Worm (Caenorhabditis elegans) whole organism, mixed stage, embryonic: Measurements from ENCODE around the gene dod-22.

ENCODE experiments used
- M03D4.4 ChIP-seq: sonication (generic microtip); optimal IDR thresholded peaks from 2 replicates; lab custom pipeline; 2017; ENCODE audit warnings: mild to moderate bottlenecking, missing genetic modification characterization, missing compliant biosample characterization
- bed-3 ChIP-seq: fragments of 200-800 bp; sonication (Bioruptor generic); optimal IDR thresholded peaks from 3 replicates; lab custom pipeline; 2018; ENCODE audit warnings: mild to moderate bottlenecking, missing genetic modification characterization, moderate library complexity, missing compliant biosample characterization
- blmp-1 ChIP-seq: fragments of 150-350 bp; optimal IDR thresholded peaks from 2 replicates; lab custom pipeline; 2014; ENCODE audit warnings: missing biosample characterization, missing genetic modification characterization
- ceh-39 ChIP-seq: fragments of 150-350 bp; optimal IDR thresholded peaks from 2 replicates; lab custom pipeline; 2014; ENCODE audit warnings: missing biosample characterization, missing genetic modification characterization
- ceh-43 ChIP-seq: fragments of 200-800 bp; sonication (Bioruptor generic); optimal IDR thresholded peaks from 2 replicates; lab custom pipeline; 2018; ENCODE audit warnings: mild to moderate bottlenecking, missing genetic modification characterization, moderate library complexity, missing compliant biosample characterization
- ceh-83 ChIP-seq: fragments of 200-800 bp; sonication (Bioruptor generic); optimal IDR thresholded peaks from 2 replicates; lab custom pipeline; 2018; ENCODE audit warnings: mild to moderate bottlenecking, missing genetic modification characterization, missing compliant biosample characterization
- ces-1 ChIP-seq: fragments of 150-350 bp; optimal IDR thresholded peaks from 2 replicates; lab custom pipeline; 2014; ENCODE audit warnings: missing biosample characterization, missing genetic modification reagents, missing genetic modification characterization
- cnd-1 ChIP-seq: fragments of 200-800 bp; sonication (Bioruptor generic); optimal IDR thresholded peaks from 2 replicates; lab custom pipeline; 2018; ENCODE audit warnings: mild to moderate bottlenecking, missing genetic modification characterization, missing compliant biosample characterization
- drap-1 ChIP-seq: fragments of 200-800 bp; sonication (Bioruptor generic); optimal IDR thresholded peaks from 3 replicates; lab custom pipeline; 2018; ENCODE audit warnings: mild to moderate bottlenecking, missing genetic modification characterization, missing compliant biosample characterization
- elt-1 ChIP-seq: sonication (generic microtip); optimal IDR thresholded peaks from 2 replicates; lab custom pipeline; 2017; ENCODE audit warnings: missing genetic modification characterization, mild to moderate bottlenecking, missing compliant biosample characterization, antibody characterized with exemption, moderate library complexity, borderline replicate concordance; ENCODE audit not compliant: insufficient read depth
- flh-1 ChIP-seq: fragments of 200-800 bp; sonication (Bioruptor generic); optimal IDR thresholded peaks from 2 replicates; lab custom pipeline; 2018; ENCODE audit warnings: mild to moderate bottlenecking, missing genetic modification characterization, moderate library complexity, missing compliant biosample characterization
- hlh-1 ChIP-seq: fragments of 150-350 bp; optimal IDR thresholded peaks from 2 replicates; lab custom pipeline; 2014; ENCODE audit warnings: missing biosample characterization, missing genetic modification reagents, missing genetic modification characterization
- lin-13 ChIP-seq: fragments of 150-350 bp; optimal IDR thresholded peaks from 2 replicates; lab custom pipeline; 2014; ENCODE audit warnings: missing biosample characterization, missing genetic modification characterization
- lin-32 ChIP-seq: fragments of 200-800 bp; sonication (Bioruptor generic); optimal IDR thresholded peaks from 2 replicates; lab custom pipeline; 2018; ENCODE audit warnings: mild to moderate bottlenecking, missing genetic modification characterization, missing compliant biosample characterization
- lsy-2 ChIP-seq: fragments of 150-350 bp; optimal IDR thresholded peaks from 2 replicates; lab custom pipeline; 2014; ENCODE audit warnings: missing biosample characterization, missing genetic modification characterization
- mab-5 ChIP-seq: fragments of 150-350 bp; optimal IDR thresholded peaks from 2 replicates; lab custom pipeline; 2014; ENCODE audit warnings: missing biosample characterization, missing genetic modification characterization
- mep-1 ChIP-seq: fragments of 150-350 bp; optimal IDR thresholded peaks from 2 replicates; lab custom pipeline; 2017; ENCODE audit warnings: missing biosample characterization, missing genetic modification reagents, missing genetic modification characterization, inconsistent platforms
- mls-2 ChIP-seq: sonication (generic microtip); optimal IDR thresholded peaks from 2 replicates; lab custom pipeline; 2016; ENCODE audit warnings: mild to moderate bottlenecking, missing genetic modification characterization, moderate library complexity, missing compliant biosample characterization
- nhr-12 ChIP-seq: fragments of 150-350 bp; optimal IDR thresholded peaks from 2 replicates; lab custom pipeline; 2014; ENCODE audit warnings: missing biosample characterization, missing genetic modification characterization
- nhr-2 ChIP-seq: fragments of 150-350 bp; optimal IDR thresholded peaks from 2 replicates; lab custom pipeline; 2014; ENCODE audit warnings: missing biosample characterization, missing genetic modification characterization
- nhr-237 ChIP-seq: fragments of 150-350 bp; optimal IDR thresholded peaks from 2 replicates; lab custom pipeline; 2014; ENCODE audit warnings: missing biosample characterization, missing genetic modification characterization
- nhr-28 ChIP-seq: fragments of 150-350 bp; optimal IDR thresholded peaks from 2 replicates; lab custom pipeline; 2014; ENCODE audit warnings: missing biosample characterization, missing genetic modification characterization
- nhr-76 ChIP-seq: sonication (generic microtip); optimal IDR thresholded peaks from 2 replicates; lab custom pipeline; 2017; ENCODE audit warnings: missing biosample characterization, missing genetic modification characterization
- sem-2 ChIP-seq: fragments of 200-800 bp; sonication (Bioruptor generic); optimal IDR thresholded peaks from 2 replicates; lab custom pipeline; 2018; ENCODE audit warnings: mild to moderate bottlenecking, missing genetic modification characterization, missing compliant biosample characterization
- sptf-1 ChIP-seq: sonication (generic microtip); optimal IDR thresholded peaks from 2 replicates; lab custom pipeline; 2017; ENCODE audit warnings: mild to moderate bottlenecking, missing genetic modification characterization, moderate library complexity, missing compliant biosample characterization
- tbx-8 ChIP-seq: fragments of 200-800 bp; sonication (Bioruptor generic); optimal IDR thresholded peaks from 2 replicates; lab custom pipeline; 2018; ENCODE audit warnings: mild to moderate bottlenecking, missing genetic modification characterization, moderate library complexity, missing compliant biosample characterization
- unc-120 ChIP-seq: sonication (generic microtip); optimal IDR thresholded peaks from 2 replicates; lab custom pipeline; 2017; ENCODE audit warnings: missing genetic modification characterization, missing compliant biosample characterization; ENCODE audit not compliant: poor library complexity, severe bottlenecking
- unc-39 ChIP-seq: fragments of 150-350 bp; optimal IDR thresholded peaks from 2 replicates; lab custom pipeline; 2014; ENCODE audit warnings: missing biosample characterization, missing genetic modification characterization
- unc-62 ChIP-seq: fragments of 150-350 bp; optimal IDR thresholded peaks from 2 replicates; lab custom pipeline; 2014; ENCODE audit warnings: missing biosample characterization, missing genetic modification reagents, missing genetic modification characterization
- ztf-11 ChIP-seq: fragments of 150-350 bp; optimal IDR thresholded peaks from 2 replicates; lab custom pipeline; 2014; ENCODE audit warnings: missing biosample characterization, missing genetic modification characterization

Gene dod-22

DNA sequence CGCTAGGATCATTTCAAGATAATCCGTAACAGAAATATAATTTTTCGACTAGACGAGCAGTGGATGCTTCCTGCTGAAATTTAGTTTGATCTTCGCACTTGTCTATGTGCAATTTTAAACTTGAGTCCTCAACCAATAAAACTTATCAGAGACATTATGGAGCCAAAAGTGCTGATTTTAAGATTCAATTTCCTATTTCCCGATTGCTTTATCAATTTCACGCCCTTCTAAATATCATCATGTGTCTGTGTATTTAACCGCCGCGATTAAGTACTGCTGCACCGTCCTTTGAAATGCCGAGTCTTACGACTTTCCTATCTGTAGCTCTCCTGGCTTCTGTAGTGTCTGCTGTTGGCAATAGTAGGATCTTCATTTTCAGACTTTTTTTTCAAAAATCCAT is 44.1 kb upstream of the dod-22 start, which contains the start of gene C32H11.4:
TSS of gene C32H11.4 (plus strand) at position 238 of the 400 bp plus-strand sequence.
- TF ChIP-seq elt-1 (tag; lab: Kevin White, UChicago) (no peak), ceh-39 (tag; lab: Kevin White, UChicago) (no peak)
- TF ChIP-seq, all 35 proteins: peak for 0

DNA sequence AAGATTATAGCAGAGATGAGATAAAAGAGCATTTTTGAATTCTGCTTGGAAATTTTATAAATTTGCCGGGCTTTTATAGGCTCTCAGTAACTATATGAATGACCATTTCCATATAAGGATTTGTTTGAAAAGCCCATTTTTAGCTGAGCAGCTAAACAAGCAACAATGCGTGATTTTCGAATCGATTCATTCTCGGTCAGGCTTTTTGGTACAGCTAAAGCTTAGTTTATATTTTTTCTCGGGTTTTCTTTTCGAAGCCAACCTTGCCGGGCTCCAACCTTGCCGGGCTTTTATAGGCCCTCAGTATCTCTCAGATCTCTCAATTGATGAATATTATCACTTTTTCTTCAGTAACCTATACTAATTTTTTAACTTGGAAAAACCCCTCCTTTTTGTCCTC is 40.8 kb upstream of the dod-22 start, which contains the start of gene srlf-4:
TSS of gene srlf-4 (minus strand) at position 101 of the 400 bp plus-strand sequence.
- TF ChIP-seq tbx-8 (no peak), nhr-237 (tag; lab: Kevin White, UChicago) (no peak), mab-5 (tag; lab: Kevin White, UChicago) (no peak), unc-120 (tag; lab: Kevin White, UChicago) (peak; percentile 13)

DNA sequence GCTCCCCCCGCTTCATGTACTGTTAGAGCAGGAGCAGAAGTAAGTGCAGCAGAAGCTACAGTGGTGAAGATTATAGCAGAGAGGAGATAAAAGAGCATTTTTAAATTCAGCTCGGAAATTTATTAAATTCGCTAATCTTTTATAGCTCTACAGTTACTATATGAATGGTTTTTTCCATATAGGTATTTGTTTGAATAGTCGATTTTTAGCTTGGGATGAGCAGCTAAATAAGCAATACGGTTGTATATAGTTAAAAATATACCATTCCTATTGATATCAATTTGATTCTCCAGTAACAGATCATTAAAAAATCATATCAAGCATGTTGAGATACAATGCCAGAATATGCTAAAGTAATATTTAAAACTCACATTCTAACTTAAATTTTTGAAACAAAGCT is 38.5 kb upstream of the dod-22 start, which contains the start of gene srlf-5:
TSS of gene srlf-5 (minus strand) at position 101 of the 400 bp plus-strand sequence.
- TF ChIP-seq nhr-12 (tag; lab: Kevin White, UChicago) (no peak), lin-13 (tag; lab: Kevin White, UChicago) (no peak), mls-2 (tag; lab: Kevin White, UChicago) (no peak), mep-1 (no peak), cnd-1 (no peak), lin-32 (no peak), ztf-11 (tag; lab: Kevin White, UChicago) (no peak), flh-1 (GFP tag; lab: Kevin White, UChicago) (no peak), sem-2 (no peak), mab-5 (tag; lab: Kevin White, UChicago) (no peak), bed-3 (no peak)

DNA sequence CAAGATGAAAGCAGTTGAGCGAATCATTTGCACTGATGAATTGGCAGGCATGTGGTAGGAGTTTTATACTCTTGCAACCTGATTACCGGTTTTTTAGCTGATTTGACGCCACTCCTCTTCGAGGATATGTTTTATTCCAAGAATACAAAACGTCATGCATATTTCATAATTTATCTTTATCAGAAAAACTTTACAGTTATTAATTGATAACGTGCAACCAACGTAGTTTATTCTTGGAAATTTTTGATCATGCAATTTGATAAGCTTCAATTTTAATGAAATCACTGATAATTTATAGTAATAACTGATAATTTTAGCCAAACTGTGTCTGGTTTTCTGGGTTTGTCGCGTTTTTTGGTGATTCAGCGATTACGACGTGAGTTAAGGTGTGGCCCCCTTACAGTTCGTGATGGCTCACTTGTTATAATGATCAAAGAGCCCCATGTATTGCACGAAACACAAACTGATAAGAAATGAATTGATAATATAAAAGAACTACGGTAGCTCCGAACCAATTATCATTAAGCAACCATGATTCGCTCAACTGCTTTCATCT is 28.9 kb upstream of the dod-22 start, which contains the start of the genes cld-1 and dod-21:
TSS of gene cld-1 (minus strand) at position 51 of the 556 bp plus-strand sequence.
TSS of gene dod-21 (plus strand) at position 518 of the 556 bp plus-strand sequence.
- TF ChIP-seq cnd-1 (no peak), nhr-12 (tag; lab: Kevin White, UChicago) (no peak), mep-1 (no peak), bed-3 (no peak), unc-62 (no peak), lin-13 (tag; lab: Kevin White, UChicago) (no peak), unc-39 (tag; lab: Kevin White, UChicago) (no peak), lin-32 (no peak), nhr-28 (tag; lab: Kevin White, UChicago) (no peak)

DNA sequence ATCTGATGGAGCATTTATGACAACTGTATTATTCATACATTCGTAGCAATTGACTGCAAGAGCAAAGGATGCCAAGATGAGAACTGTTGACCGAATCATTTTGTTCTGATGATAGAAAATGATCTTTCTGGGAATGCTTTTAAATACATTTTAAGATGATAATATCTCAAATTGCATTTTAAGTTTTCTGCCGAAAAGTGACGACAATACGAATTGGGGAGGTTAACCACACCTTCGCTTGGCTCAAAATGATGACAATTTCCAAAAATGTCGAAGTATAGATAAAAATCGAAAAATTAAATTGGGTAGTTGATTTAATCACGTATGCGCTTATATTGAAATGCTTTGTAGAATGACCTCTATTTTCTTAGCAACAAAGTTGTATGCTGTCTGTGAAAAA is 23.9 kb upstream of the dod-22 start, which contains the start of gene dod-24:
TSS of gene dod-24 (minus strand) at position 101 of the 400 bp plus-strand sequence.
- TF ChIP-seq mls-2 (tag; lab: Kevin White, UChicago) (no peak), flh-1 (GFP tag; lab: Kevin White, UChicago) (no peak), M03D4.4 (no peak), nhr-28 (tag; lab: Kevin White, UChicago) (no peak), nhr-76 (no peak), nhr-12 (tag; lab: Kevin White, UChicago) (no peak), ztf-11 (tag; lab: Kevin White, UChicago) (no peak), unc-62 (no peak), unc-39 (tag; lab: Kevin White, UChicago) (no peak), bed-3 (no peak), mab-5 (tag; lab: Kevin White, UChicago) (no peak), cnd-1 (no peak), ces-1 (no peak), ceh-83 (GFP tag; lab: Kevin White, UChicago) (no peak), hlh-1 (tag; lab: Kevin White, UChicago) (no peak)

DNA sequence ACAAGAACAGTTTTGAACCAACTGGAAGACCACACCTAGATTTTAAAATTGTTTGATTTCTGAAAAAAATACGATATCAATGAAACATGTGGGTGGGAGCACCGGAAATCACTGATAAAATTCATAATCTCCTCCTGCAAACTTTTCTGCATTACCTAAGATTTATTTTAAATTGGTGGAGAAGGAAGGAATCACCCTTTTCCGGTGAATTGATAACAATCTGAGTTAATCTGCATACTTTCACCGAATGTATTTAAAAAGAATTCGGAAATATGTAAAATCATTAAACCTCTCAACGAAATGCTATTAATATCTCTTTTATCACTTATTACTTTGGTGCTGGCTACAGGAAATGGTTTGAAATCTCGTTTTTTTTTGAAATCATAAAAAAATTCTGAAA is 22.5 kb upstream of the dod-22 start, which contains the start of gene dct-19:
TSS of gene dct-19 (plus strand) at position 301 of the 400 bp plus-strand sequence.
- TF ChIP-seq nhr-237 (tag; lab: Kevin White, UChicago) (no peak), mls-2 (tag; lab: Kevin White, UChicago) (no peak), nhr-76 (no peak), nhr-12 (tag; lab: Kevin White, UChicago) (no peak), drap-1 (GFP tag; lab: Kevin White, UChicago) (no peak), ceh-43 (GFP tag; lab: Kevin White, UChicago) (no peak), ceh-39 (tag; lab: Kevin White, UChicago) (no peak), nhr-2 (tag; lab: Kevin White, UChicago) (no peak), hlh-1 (tag; lab: Kevin White, UChicago) (no peak), bed-3 (no peak), lsy-2 (tag; lab: Kevin White, UChicago) (no peak), sptf-1 (tag; lab: Kevin White, UChicago) (no peak), lin-13 (tag; lab: Kevin White, UChicago) (no peak), blmp-1 (tag; lab: Kevin White, UChicago) (no peak), cnd-1 (no peak)
